Worm (Caenorhabditis elegans): ENCODE data around the gene gly-1.

Gene gly-1

ce11 chrII:10902104-10902503, at the start of gene gly-1:
Gene gly-1 (minus strand): TSS chrII:10902204.
- TF ChIP-seq ztf-4 (tag; optimal IDR thresholded peaks at IDR 0.05) = no peak
- no peak for TF ChIP-seq dmd-4 (tag; optimal IDR thresholded peaks at IDR 0.05)
- TF ChIP-seq elt-1 (tag; optimal IDR thresholded peaks at IDR 0.05) = no peak
- no peak for TF ChIP-seq aly-2 (tag; optimal IDR thresholded peaks at IDR 0.05)
- no peak for TF ChIP-seq ceh-82 (tag; optimal IDR thresholded peaks at IDR 0.05)
- no peak for TF ChIP-seq nhr-237 (tag; optimal IDR thresholded peaks at IDR 0.05)
- no peak for TF ChIP-seq nhr-23 (tag; optimal IDR thresholded peaks at IDR 0.05)
- no peak for TF ChIP-seq blmp-1 (tag; optimal IDR thresholded peaks at IDR 0.05; ENCODE audit: insufficient read depth)
- TF ChIP-seq lin-39 (tag; optimal IDR thresholded peaks at IDR 0.05) = no peak

- TF ChIP-seq nhr-129 (tag; optimal IDR thresholded peaks at IDR 0.05) (peak; percentile 86), ceh-82 (tag; optimal IDR thresholded peaks at IDR 0.05) (no peak), nhr-11 (tag; optimal IDR thresholded peaks at IDR 0.05) (peak; percentile 5), nhr-25 (tag; optimal IDR thresholded peaks at IDR 0.05) (no peak), unc-39 (tag; optimal IDR thresholded peaks at IDR 0.05) (no peak), sma-3 (GFP tag; optimal IDR thresholded peaks at IDR 0.05) (no peak), C34F6.9 (tag; optimal IDR thresholded peaks at IDR 0.05) (peak; percentile 29), R02D3.7 (tag; optimal IDR thresholded peaks at IDR 0.05) (no peak), F13H6.1 (tag; optimal IDR thresholded peaks at IDR 0.05) (peak; percentile 61), aly-2 (tag; optimal IDR thresholded peaks at IDR 0.05) (no peak), ztf-4 (tag; optimal IDR thresholded peaks at IDR 0.05) (peak; percentile 4), crh-2 (tag; optimal IDR thresholded peaks at IDR 0.05) (peak; percentile 48), lsy-2 (tag; optimal IDR thresholded peaks at IDR 0.05) (peak; percentile 24 to 57), skn-1 (tag; optimal IDR thresholded peaks at IDR 0.05) (peak; percentile 85), mdl-1 (tag; optimal IDR thresholded peaks at IDR 0.05) (peak in 1 of 2 experiments; percentile 2), fos-1 (tag; optimal IDR thresholded peaks at IDR 0.05) (peak; percentile 68), sma-9 (GFP tag; optimal IDR thresholded peaks at IDR 0.05) (peak; percentile 75), sma-9 (tag; optimal IDR thresholded peaks at IDR 0.05) (no peak), ztf-1 (GFP tag; conservative IDR thresholded peaks at IDR 0.05) (no peak), nhr-12 (tag; optimal IDR thresholded peaks at IDR 0.05) (no peak), unc-62 (GFP tag; optimal IDR thresholded peaks at IDR 0.05) (no peak)
Measured at ce11 chrII:10950107-10950679, 48.2 kb upstream of the gly-1 start, which contains the start of gene gst-5. Gene gst-5 (plus strand): TSS chrII:10950352.

- TF ChIP-seq dmd-4 (tag; optimal IDR thresholded peaks at IDR 0.05) = no peak
- TF ChIP-seq lin-13 (GFP tag; optimal IDR thresholded peaks at IDR 0.05) = no peak
- TF ChIP-seq nhr-10 (tag; optimal IDR thresholded peaks at IDR 0.05) = no peak
- no peak for TF ChIP-seq zag-1 (tag; optimal IDR thresholded peaks at IDR 0.05)
- TF ChIP-seq lin-11 (tag; optimal IDR thresholded peaks at IDR 0.05) = no peak
- no peak for TF ChIP-seq egl-27 (tag; optimal IDR thresholded peaks at IDR 0.05)
- no peak for TF ChIP-seq lsy-2 (tag; optimal IDR thresholded peaks at IDR 0.05)
- no peak for TF ChIP-seq nhr-129 (tag; optimal IDR thresholded peaks at IDR 0.05)
- TF ChIP-seq Y55F3AM.14 (GFP tag; optimal IDR thresholded peaks at IDR 0.05) = no peak
- TF ChIP-seq elt-1 (tag; optimal IDR thresholded peaks at IDR 0.05) = no peak
Measured at ce11 chrII:10949383-10949782, 47.4 kb upstream of the gly-1 start.

ce11 chrII:10948236-10949025, 46.4 kb upstream of the gly-1 start:
- no peak for TF ChIP-seq nhr-23 (tag; optimal IDR thresholded peaks at IDR 0.05)
- TF ChIP-seq peb-1 (tag; optimal IDR thresholded peaks at IDR 0.05) = no peak
- no peak for TF ChIP-seq nhr-25 (tag; optimal IDR thresholded peaks at IDR 0.05)
- TF ChIP-seq alr-1 (tag; optimal IDR thresholded peaks at IDR 0.05) = no peak
- TF ChIP-seq ztf-1 (GFP tag; conservative IDR thresholded peaks at IDR 0.05) = no peak
- TF ChIP-seq lin-39 (tag; optimal IDR thresholded peaks at IDR 0.05) = no peak
- TF ChIP-seq ceh-16 (tag; optimal IDR thresholded peaks at IDR 0.05) = no peak
- TF ChIP-seq sma-3 (GFP tag; optimal IDR thresholded peaks at IDR 0.05) = no peak
- TF ChIP-seq lin-13 (GFP tag; optimal IDR thresholded peaks at IDR 0.05) = no peak
- TF ChIP-seq unc-62 (GFP tag; optimal IDR thresholded peaks at IDR 0.05) = no peak
- TF ChIP-seq lin-11 (tag; optimal IDR thresholded peaks at IDR 0.05) = no peak
- TF ChIP-seq mbf-1 (tag; optimal IDR thresholded peaks at IDR 0.05) = no peak
- TF ChIP-seq nhr-237 (tag; optimal IDR thresholded peaks at IDR 0.05) = no peak
- no peak for TF ChIP-seq elt-1 (tag; optimal IDR thresholded peaks at IDR 0.05)
- no peak for TF ChIP-seq R02D3.7 (tag; optimal IDR thresholded peaks at IDR 0.05)
- no peak for TF ChIP-seq ama-1 (optimal IDR thresholded peaks at IDR 0.05)
- TF ChIP-seq snpc-4 (tag; optimal IDR thresholded peaks at IDR 0.05) = no peak
- TF ChIP-seq ceh-82 (tag; optimal IDR thresholded peaks at IDR 0.05) = no peak
- no peak for TF ChIP-seq ztf-11 (tag; optimal IDR thresholded peaks at IDR 0.05)

All from whole organism, L2 larva.